Fruit fly (Drosophila melanogaster) whole organism, prepupa: ENCODE data around the gene CG13003.

Experiments
- CG10669 ChIP-seq: fragments of 200-800 bp; sonication (Bioruptor generic); optimal IDR thresholded peaks from 3 replicates; lab custom pipeline; 2018; ENCODE audit warnings: missing biosample characterization, mild to moderate bottlenecking, missing genetic modification characterization, moderate library complexity
- CG6808 ChIP-seq: fragments of 200-800 bp; sonication (Bioruptor generic); optimal IDR thresholded peaks from 3 replicates; lab custom pipeline; 2017; ENCODE audit warnings: missing biosample characterization, missing genetic modification characterization, mild to moderate bottlenecking, moderate library complexity, missing genetic modification reagents
- Lpt ChIP-seq: fragments of 200-800 bp; sonication (Bioruptor generic); optimal IDR thresholded peaks from 3 replicates; lab custom pipeline; 2016; ENCODE audit warnings: missing biosample characterization, missing genetic modification characterization
- Met ChIP-seq: fragments of 200-800 bp; sonication (Bioruptor generic); optimal IDR thresholded peaks from 3 replicates; lab custom pipeline; 2016; ENCODE audit warnings: missing biosample characterization, missing genetic modification characterization
- Sox102F ChIP-seq: fragments of 200-800 bp; sonication (Bioruptor generic); optimal IDR thresholded peaks from 2 replicates; lab custom pipeline; 2016; ENCODE audit warnings: missing biosample characterization, mild to moderate bottlenecking, missing genetic modification characterization
- acj6 ChIP-seq: fragments of 200-800 bp; sonication (Bioruptor generic); optimal IDR thresholded peaks from 3 replicates; lab custom pipeline; 2016; ENCODE audit warnings: missing biosample characterization, missing genetic modification characterization
- eg ChIP-seq: fragments of 200-800 bp; sonication (Bioruptor generic); IDR thresholded peaks from 3 replicates; pipeline ENCODE4 v1.3.6; 2022; ENCODE audit warnings: missing biosample characterization, missing genetic modification characterization
- fd59A ChIP-seq: fragments of 200-800 bp; sonication (Bioruptor generic); optimal IDR thresholded peaks from 2 replicates; lab custom pipeline; 2017; ENCODE audit warnings: missing biosample characterization, mild to moderate bottlenecking, missing genetic modification characterization, missing genetic modification reagents
- fd85E ChIP-seq: fragments of 200-800 bp; sonication (Bioruptor generic); optimal IDR thresholded peaks from 3 replicates; lab custom pipeline; 2016; ENCODE audit warnings: missing biosample characterization, missing genetic modification characterization

DNA sequence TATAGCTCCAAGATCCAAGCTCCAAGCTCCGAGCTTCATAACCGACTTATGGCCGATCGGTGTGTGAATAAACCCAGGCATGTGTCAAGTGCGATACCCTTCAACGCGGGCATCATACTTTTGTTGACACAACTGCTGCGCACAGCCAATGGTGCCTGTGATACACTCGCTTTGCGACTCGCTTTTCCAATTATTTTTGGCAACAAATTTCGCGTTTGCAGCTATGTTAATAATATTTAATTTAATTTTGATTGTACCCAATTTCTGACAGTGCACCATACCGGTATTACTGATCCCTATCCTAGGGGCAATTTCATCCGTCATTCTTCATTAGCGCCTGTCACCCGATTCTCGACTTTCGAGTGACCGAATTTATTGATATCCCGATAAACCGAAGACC lies 47.2 kb upstream of the CG13003 start:
- TF ChIP-seq fd85E (GFP tag; lab: Kevin White, UChicago) = no peak
- TF ChIP-seq fd59A (GFP tag; lab: Kevin White, UChicago) = no peak
- TF ChIP-seq Lpt (GFP tag; lab: Kevin White, UChicago) = no peak
- TF ChIP-seq Sox102F (GFP tag; lab: Kevin White, UChicago) = no peak
- TF ChIP-seq eg (GFP tag; lab: Robert Waterston, UW) = no peak
- TF ChIP-seq CG10669 = no peak
- TF ChIP-seq acj6 = no peak
- TF ChIP-seq CG6808 (GFP tag; lab: Kevin White, UChicago) = no peak
- TF ChIP-seq Met (GFP tag; lab: Kevin White, UChicago) = no peak
